Worm (Caenorhabditis elegans) whole organism, young adult: ENCODE results near the gene pals-32.

Source experiments
- aptf-2 ChIP-seq: fragments of 200-800 bp; sonication (Bioruptor generic); conservative IDR thresholded peaks from 2 replicates; pipeline ENCODE4 v1.3.6; 2022; ENCODE audit warnings: missing genetic modification reagents, missing genetic modification characterization, missing compliant biosample characterization
- pha-4 ChIP-seq: fragments of 150-350 bp; sonication (generic microtip); optimal IDR thresholded peaks from 2 replicates; lab custom pipeline; 2014; ENCODE audit warnings: missing biosample characterization, missing genetic modification reagents, missing genetic modification characterization

DNA sequence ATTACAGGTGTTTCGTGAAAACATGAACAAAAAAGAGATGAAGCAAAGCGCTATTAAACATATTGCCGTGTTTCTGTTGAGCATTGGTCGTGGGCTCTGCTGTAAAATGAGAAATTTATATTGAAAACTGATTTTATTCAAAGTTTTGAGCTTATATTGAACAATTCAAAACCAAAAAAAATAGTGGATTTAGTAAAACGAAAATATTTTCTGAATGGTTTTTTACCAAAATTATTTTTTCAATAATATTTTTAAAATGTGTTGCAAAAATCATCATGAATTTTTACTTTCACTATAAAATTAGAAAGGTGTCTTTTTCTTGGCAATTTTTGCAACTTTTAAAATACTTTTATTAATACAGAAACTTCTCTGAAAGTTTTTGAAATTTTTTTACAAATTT lies 6.8 kb downstream of the pals-32 start, which contains the start of gene C31B8.7:
- no peak for TF ChIP-seq pha-4 (tag; lab: Kevin White, UChicago)
- TF ChIP-seq aptf-2 = no peak
